Fruit fly (Drosophila melanogaster) whole organism, embryonic: ENCODE measurements around the gene Nin.
A peak's percentile ranks its signal among the peaks of the same experiment; 100 is the strongest.

Experiments
- CG11093 ChIP-seq: fragments of 200-800 bp; sonication (Bioruptor generic); IDR thresholded peaks from 3 replicates; pipeline ENCODE4 v1.3.6; 2022; ENCODE audit warnings: missing biosample characterization, missing genetic modification characterization
- CG12104 ChIP-seq: fragments of 200-800 bp; sonication (Bioruptor generic); optimal IDR thresholded peaks from 3 replicates; lab custom pipeline; 2016; ENCODE audit warnings: missing biosample characterization, missing genetic modification characterization
- CG12744 ChIP-seq: fragments of 200-800 bp; sonication (Bioruptor generic); optimal IDR thresholded peaks from 2 replicates; lab custom pipeline; 2016; ENCODE audit warnings: missing biosample characterization, missing genetic modification characterization
- CG14014 ChIP-seq: fragments of 200-800 bp; sonication (Bioruptor generic); IDR thresholded peaks from 2 replicates; pipeline ENCODE4 v1.3.6; 2022; ENCODE audit warnings: missing biosample characterization, missing genetic modification characterization
- CG15696 ChIP-seq: fragments of 200-800 bp; sonication (Bioruptor generic); optimal IDR thresholded peaks from 2 replicates; lab custom pipeline; 2019; ENCODE audit warnings: missing biosample characterization, mild to moderate bottlenecking, missing genetic modification characterization, moderate library complexity
- CG16779 ChIP-seq: fragments of 200-800 bp; sonication (Bioruptor generic); IDR thresholded peaks from 2 replicates; pipeline ENCODE4 v1.3.6; 2022; ENCODE audit warnings: missing biosample characterization, missing genetic modification characterization
- CG30431 ChIP-seq: fragments of 200-800 bp; sonication (Bioruptor generic); optimal IDR thresholded peaks from 2 replicates; lab custom pipeline; 2017; ENCODE audit warnings: missing biosample characterization, missing genetic modification characterization
- CG34422 ChIP-seq: fragments of 200-800 bp; sonication (Bioruptor generic); IDR thresholded peaks from 3 replicates; pipeline ENCODE4 v1.3.6; 2022; ENCODE audit warnings: missing biosample characterization, missing genetic modification characterization
- CG42726 ChIP-seq: fragments of 200-800 bp; sonication (Bioruptor generic); IDR thresholded peaks from 2 replicates; pipeline ENCODE4 v1.3.6; 2022; ENCODE audit warnings: missing biosample characterization, missing genetic modification characterization; ENCODE audit not compliant: partially characterized antibody
- CG4360 ChIP-seq: fragments of 200-800 bp; sonication (Bioruptor generic); IDR thresholded peaks from 2 replicates; pipeline ENCODE4 v1.3.6; 2022; ENCODE audit warnings: missing biosample characterization, missing genetic modification characterization
- CG6765 ChIP-seq: fragments of 200-800 bp; sonication (Bioruptor generic); optimal IDR thresholded peaks from 3 replicates; lab custom pipeline; 2017; ENCODE audit warnings: missing biosample characterization, mild to moderate bottlenecking, missing genetic modification characterization
- CG8765 ChIP-seq: fragments of 200-800 bp; sonication (Bioruptor generic); IDR thresholded peaks from 2 replicates; pipeline ENCODE4 v1.3.6; 2022; ENCODE audit warnings: missing biosample characterization, missing genetic modification characterization
- CG8924 ChIP-seq: fragments of 200-800 bp; optimal IDR thresholded peaks from 3 replicates; lab custom pipeline; 2019; ENCODE audit warnings: missing biosample characterization, mild to moderate bottlenecking, missing genetic modification characterization, moderate library complexity
- CG9932 ChIP-seq: fragments of 200-800 bp; sonication (Bioruptor generic); IDR thresholded peaks from 2 replicates; pipeline ENCODE4 v1.3.6; 2022; ENCODE audit warnings: missing biosample characterization, missing genetic modification characterization
- D19A ChIP-seq: fragments of 200-800 bp; optimal IDR thresholded peaks from 3 replicates; lab custom pipeline; 2019; ENCODE audit warnings: missing biosample characterization, mild to moderate bottlenecking, missing genetic modification characterization, moderate library complexity
- Dbx ChIP-seq: fragments of 200-800 bp; sonication (Bioruptor generic); IDR thresholded peaks from 3 replicates; pipeline ENCODE4 v1.3.6; 2022; ENCODE audit warnings: missing biosample characterization, missing genetic modification characterization
- Dfd ChIP-seq, 2 experiments: fragments of >200 bp; optimal IDR thresholded peaks; 2 replicates each; lab custom pipeline; 2017; ENCODE audit warnings: missing biosample characterization in 2 of 2, missing genetic modification characterization in 2 of 2
- E2f1 ChIP-seq: fragments of 200-800 bp; sonication (Bioruptor generic); IDR thresholded peaks from 2 replicates; pipeline ENCODE4 v1.3.6; 2022; ENCODE audit warnings: missing biosample characterization, missing genetic modification characterization
- Eip74EF ChIP-seq, 2 experiments: fragments of 200-800 bp in 1 of 2; fragments of >200 bp in 1 of 2; sonication (Bioruptor generic) in 1 of 2; optimal IDR thresholded peaks; 2 replicates each; lab custom pipeline; 2017 to 2019; ENCODE audit warnings: missing biosample characterization in 2 of 2, missing genetic modification characterization in 2 of 2, mild to moderate bottlenecking in 1 of 2, moderate library complexity in 1 of 2
- GATAe ChIP-seq: fragments of 200-800 bp; sonication (Bioruptor generic); conservative IDR thresholded peaks from 2 replicates; pipeline ENCODE4 v1.3.6; 2022; ENCODE audit warnings: missing biosample characterization, missing genetic modification characterization
- Hey ChIP-seq: fragments of 200-800 bp; sonication (Bioruptor generic); optimal IDR thresholded peaks from 3 replicates; lab custom pipeline; 2018; ENCODE audit warnings: missing biosample characterization, mild to moderate bottlenecking, missing genetic modification characterization
- Hmx ChIP-seq: fragments of 200-800 bp; sonication (Bioruptor generic); optimal IDR thresholded peaks from 2 replicates; lab custom pipeline; 2016; ENCODE audit warnings: missing biosample characterization, missing genetic modification characterization
- Jarid2 ChIP-seq: fragments of 200-800 bp; sonication (Bioruptor generic); optimal IDR thresholded peaks from 3 replicates; lab custom pipeline; 2017; ENCODE audit warnings: mild to moderate bottlenecking, missing biosample characterization, missing genetic modification reagents, missing genetic modification characterization
- MTF-1 ChIP-seq: fragments of 200-800 bp; sonication (Bioruptor generic); optimal IDR thresholded peaks from 2 replicates; lab custom pipeline; 2018; ENCODE audit warnings: missing biosample characterization, mild to moderate bottlenecking, missing genetic modification characterization, borderline replicate concordance
- Trl ChIP-seq, 3 experiments: fragments of >200 bp in 2 of 3; fragments of 200-800 bp in 1 of 3; sonication (Bioruptor generic) in 1 of 3; optimal IDR thresholded peaks; 2 replicates in 1 of 3; 3 replicates in 2 of 3; lab custom pipeline; 2016 to 2017; ENCODE audit warnings: missing biosample characterization in 1 of 3, missing genetic modification characterization in 1 of 3
- aop ChIP-seq: fragments of 200-800 bp; sonication (Bioruptor generic); IDR thresholded peaks from 2 replicates; pipeline ENCODE4 v1.3.6; 2022; ENCODE audit warnings: missing biosample characterization, missing genetic modification characterization
- ara ChIP-seq: fragments of 200-800 bp; sonication (Bioruptor generic); IDR thresholded peaks from 2 replicates; pipeline ENCODE4 v1.3.6; 2022; ENCODE audit warnings: missing biosample characterization, missing genetic modification characterization
- btn ChIP-seq: fragments of 200-800 bp; sonication (Bioruptor generic); optimal IDR thresholded peaks from 2 replicates; lab custom pipeline; 2016; ENCODE audit warnings: missing biosample characterization, missing genetic modification characterization
- eve ChIP-seq, 2 experiments: fragments of >200 bp; optimal IDR thresholded peaks; 2 replicates each; lab custom pipeline; 2017; ENCODE audit warnings: missing biosample characterization in 2 of 2, missing genetic modification characterization in 2 of 2
- ewg ChIP-seq: fragments of 200-800 bp; sonication (Bioruptor generic); optimal IDR thresholded peaks from 3 replicates; lab custom pipeline; 2017; ENCODE audit warnings: mild to moderate bottlenecking, missing biosample characterization, missing genetic modification reagents, missing genetic modification characterization
- fu2 ChIP-seq: fragments of 200-800 bp; sonication (Bioruptor generic); optimal IDR thresholded peaks from 2 replicates; lab custom pipeline; 2016; ENCODE audit warnings: missing biosample characterization, missing genetic modification characterization
- gro ChIP-seq: fragments of 200-800 bp; sonication (Bioruptor generic); optimal IDR thresholded peaks from 2 replicates; lab custom pipeline; 2016; ENCODE audit warnings: missing biosample characterization, missing genetic modification characterization
- kah ChIP-seq: fragments of 200-800 bp; sonication (Bioruptor generic); optimal IDR thresholded peaks from 2 replicates; lab custom pipeline; 2018; ENCODE audit warnings: missing biosample characterization, mild to moderate bottlenecking, missing genetic modification characterization
- lbe ChIP-seq: fragments of 200-800 bp; sonication (Bioruptor generic); optimal IDR thresholded peaks from 2 replicates; lab custom pipeline; 2016; ENCODE audit warnings: missing biosample characterization, mild to moderate bottlenecking, missing genetic modification characterization
- mam ChIP-seq: fragments of 200-800 bp; sonication (Bioruptor generic); optimal IDR thresholded peaks from 3 replicates; lab custom pipeline; 2016; ENCODE audit warnings: missing biosample characterization, missing genetic modification characterization
- nom ChIP-seq: fragments of 200-800 bp; sonication (Bioruptor generic); optimal IDR thresholded peaks from 2 replicates; lab custom pipeline; 2017; ENCODE audit warnings: missing biosample characterization, missing genetic modification characterization, mild to moderate bottlenecking, moderate library complexity, missing genetic modification reagents
- pnt ChIP-seq: fragments of 200-800 bp; sonication (Bioruptor generic); optimal IDR thresholded peaks from 3 replicates; lab custom pipeline; 2016; ENCODE audit warnings: missing biosample characterization, missing genetic modification characterization
- scrt ChIP-seq: fragments of 200-800 bp; sonication (Bioruptor generic); optimal IDR thresholded peaks from 2 replicates; lab custom pipeline; 2018; ENCODE audit warnings: missing biosample characterization, mild to moderate bottlenecking, missing genetic modification characterization, moderate library complexity
- slbo ChIP-seq: fragments of 200-800 bp; sonication (Bioruptor generic); IDR thresholded peaks from 2 replicates; pipeline ENCODE4 v1.3.6; 2022; ENCODE audit warnings: missing biosample characterization, missing genetic modification characterization
- so ChIP-seq: fragments of 200-800 bp; sonication (Bioruptor generic); IDR thresholded peaks from 3 replicates; pipeline ENCODE4 v1.3.6; 2022; ENCODE audit warnings: missing biosample characterization, missing genetic modification characterization
- zen2 ChIP-seq: fragments of 200-800 bp; sonication (Bioruptor generic); IDR thresholded peaks from 3 replicates; pipeline ENCODE4 v1.3.6; 2022; ENCODE audit warnings: missing biosample characterization, missing genetic modification characterization; ENCODE audit not compliant: partially characterized antibody
- zfh1 ChIP-seq: fragments of 200-800 bp; sonication (Bioruptor generic); IDR thresholded peaks from 3 replicates; pipeline ENCODE4 v1.3.6; 2022; ENCODE audit warnings: missing biosample characterization, missing genetic modification characterization

The Nin gene

dm6 chr2L:5324958-5325850, 46.9 kb upstream of the Nin start (continued):
- peak; percentile 82 for TF ChIP-seq so (GFP tag; lab: Robert Waterston, UW)
- TF ChIP-seq CG12104 (GFP tag; lab: Kevin White, UChicago): no peak
- peak; percentile 87 for TF ChIP-seq nom (GFP tag; lab: Kevin White, UChicago)
- TF ChIP-seq aop (GFP tag; lab: Robert Waterston, UW): 0 out of 2 replicates have a peak, but pooled peaks have one; percentile 56
- peak; percentile 31; the same call in 1 of the 3 replicates for TF ChIP-seq zfh1
- peak; percentile 18 for TF ChIP-seq fu2 (GFP tag; lab: Kevin White, UChicago)
- peak; percentile 52; the same call in 1 of the 2 replicates for TF ChIP-seq CG8765 (GFP tag; lab: Robert Waterston, UW)
- TF ChIP-seq pnt: no peak
- peak; percentile 45 for TF ChIP-seq mam (GFP tag; lab: Kevin White, UChicago)
- TF ChIP-seq, all 482 proteins: peak for 237

dm6 chr2L:5321014-5321413, 42.7 kb upstream of the Nin start:
- TF ChIP-seq CG4360 (GFP tag; lab: Robert Waterston, UW) (peak; percentile 47), Hey (tag; lab: Kevin White, UChicago) (no peak), Dfd (GFP tag; optimal IDR thresholded peaks at IDR 0.05; lab: Kevin White, UChicago) (peak in 1 of 2 experiments; percentile 84)
- TF ChIP-seq, all 482 proteins: peak for 2

dm6 chr2L:5320063-5320462, 41.7 kb upstream of the Nin start:
- TF ChIP-seq gro (GFP tag; lab: Kevin White, UChicago): no peak
- no peak for TF ChIP-seq eve (GFP tag; optimal IDR thresholded peaks at IDR 0.05; lab: Kevin White, UChicago)
- no peak for TF ChIP-seq CG30431 (GFP tag; lab: Kevin White, UChicago)
- TF ChIP-seq Dfd (GFP tag; optimal IDR thresholded peaks at IDR 0.05; lab: Kevin White, UChicago): peak in 1 of 2 experiments; percentile 68
- TF ChIP-seq, all 482 proteins: peak for 1

dm6 chr2L:5314630-5315159, 36.3 kb upstream of the Nin start, which contains the start of gene CG14024:
TSS of gene CG14024 (minus strand) at chr2L:5314895.
- TF ChIP-seq CG34422: 0 out of 3 replicates have a peak, but pooled peaks have one; percentile 28
- TF ChIP-seq CG8924 (tag; lab: Kevin White, UChicago): no peak
- TF ChIP-seq CG42726 (GFP tag; lab: Robert Waterston, UW): peak; percentile 32; the same call in 1 of the 2 replicates
- TF ChIP-seq CG9932 (GFP tag; lab: Robert Waterston, UW): peak; percentile 11; the same call in 1 of the 2 replicates
- no peak for TF ChIP-seq CG15696 (tag; lab: Kevin White, UChicago)
- peak; percentile 93 for TF ChIP-seq ewg (GFP tag; lab: Kevin White, UChicago)
- TF ChIP-seq D19A (tag; lab: Kevin White, UChicago): no peak
- peak; percentile 11; the same call in 1 of the 2 replicates for TF ChIP-seq ara (GFP tag; lab: Robert Waterston, UW)
- TF ChIP-seq CG12744 (GFP tag; lab: Kevin White, UChicago): no peak
- no peak for TF ChIP-seq lbe (GFP tag; lab: Kevin White, UChicago)
- peak; percentile 19; the same call in 1 of the 3 replicates for TF ChIP-seq zen2 (GFP tag; lab: Robert Waterston, UW)
- no peak for TF ChIP-seq Eip74EF (GFP tag; optimal IDR thresholded peaks at IDR 0.05; lab: Kevin White, UChicago)
- TF ChIP-seq CG14014: no peak
- TF ChIP-seq Hmx (GFP tag; lab: Kevin White, UChicago): no peak
- no peak for TF ChIP-seq CG6765
- no peak for TF ChIP-seq MTF-1 (GFP tag; lab: Kevin White, UChicago)
- TF ChIP-seq kah: no peak
- TF ChIP-seq GATAe: no peak
- TF ChIP-seq slbo: no peak
- peak; percentile 16 for TF ChIP-seq Jarid2 (GFP tag; lab: Kevin White, UChicago)
- peak in 1 of 2 experiments; percentile 18 for TF ChIP-seq Trl (optimal IDR thresholded peaks at IDR 0.05; lab: Kevin White, UChicago)
- peak; percentile 14 for TF ChIP-seq Trl (GFP tag; optimal IDR thresholded peaks at IDR 0.05; lab: Kevin White, UChicago)
- no peak for TF ChIP-seq CG11093 (GFP tag; lab: Robert Waterston, UW)
- peak; percentile 42; the same call in 1 of the 3 replicates for TF ChIP-seq Dbx (GFP tag; lab: Robert Waterston, UW)
- TF ChIP-seq E2f1 (GFP tag; lab: Robert Waterston, UW): no peak
- TF ChIP-seq CG16779 (GFP tag; lab: Robert Waterston, UW): peak; percentile 96
- TF ChIP-seq scrt: peak; percentile 96
- no peak for TF ChIP-seq btn (GFP tag; lab: Kevin White, UChicago)
